Fruit fly (Drosophila melanogaster) whole organism, embryonic: ENCODE results near the gene CG4586.

Experiments
- Awh ChIP-seq: fragments of 200-800 bp; sonication (Bioruptor generic); IDR thresholded peaks from 2 replicates; pipeline ENCODE4, ENCODE4 v1.3.6; 2022; ENCODE audit warnings: missing biosample characterization, missing genetic modification characterization
- B-H1 ChIP-seq: fragments of 200-800 bp; sonication (Bioruptor generic); IDR thresholded peaks from 3 replicates; pipeline ENCODE4 v1.3.6; 2022; ENCODE audit warnings: missing biosample characterization, missing genetic modification characterization
- Bgb ChIP-seq: fragments of 200-800 bp; sonication (Bioruptor generic); IDR thresholded peaks from 2 replicates; pipeline ENCODE4 v1.3.6; 2022; ENCODE audit warnings: missing biosample characterization, missing genetic modification characterization; ENCODE audit not compliant: partially characterized antibody
- Blimp-1 ChIP-seq: fragments of 200-800 bp; sonication (Bioruptor generic); optimal IDR thresholded peaks from 3 replicates; lab custom pipeline; 2018; ENCODE audit warnings: missing biosample characterization, missing genetic modification characterization, mild to moderate bottlenecking, moderate library complexity, missing genetic modification reagents
- BtbVII ChIP-seq: fragments of 200-800 bp; sonication (Bioruptor generic); optimal IDR thresholded peaks from 3 replicates; lab custom pipeline; 2017; ENCODE audit warnings: missing biosample characterization, mild to moderate bottlenecking, missing genetic modification characterization
- CG1024 ChIP-seq: fragments of 200-800 bp; sonication (Bioruptor generic); IDR thresholded peaks from 2 replicates; pipeline ENCODE4 v1.3.6; 2022; ENCODE audit warnings: missing biosample characterization, missing genetic modification characterization
- CG10462 ChIP-seq: fragments of 200-800 bp; sonication (Bioruptor generic); optimal IDR thresholded peaks from 2 replicates; lab custom pipeline; 2016; ENCODE audit warnings: missing biosample characterization, missing genetic modification characterization
- CG10654 ChIP-seq: fragments of 200-800 bp; sonication (Bioruptor generic); optimal IDR thresholded peaks from 2 replicates; lab custom pipeline; 2016; ENCODE audit warnings: missing biosample characterization, missing genetic modification characterization
- CG10979 ChIP-seq: fragments of 200-800 bp; sonication (Bioruptor generic); optimal IDR thresholded peaks from 2 replicates; lab custom pipeline; 2018; ENCODE audit warnings: missing biosample characterization, mild to moderate bottlenecking, missing genetic modification characterization, moderate library complexity
- CG11093 ChIP-seq: fragments of 200-800 bp; sonication (Bioruptor generic); IDR thresholded peaks from 3 replicates; pipeline ENCODE4 v1.3.6; 2022; ENCODE audit warnings: missing biosample characterization, missing genetic modification characterization
- CG12104 ChIP-seq: fragments of 200-800 bp; sonication (Bioruptor generic); optimal IDR thresholded peaks from 3 replicates; lab custom pipeline; 2016; ENCODE audit warnings: missing biosample characterization, missing genetic modification characterization
- CG12219 ChIP-seq: fragments of 200-800 bp; sonication (Bioruptor generic); optimal IDR thresholded peaks from 3 replicates; lab custom pipeline; 2018; ENCODE audit warnings: missing biosample characterization, mild to moderate bottlenecking, missing genetic modification characterization
- CG15479 ChIP-seq: fragments of 200-800 bp; sonication (Bioruptor generic); optimal IDR thresholded peaks from 3 replicates; lab custom pipeline; 2019; ENCODE audit warnings: missing biosample characterization, mild to moderate bottlenecking, missing genetic modification characterization, moderate library complexity
- CG17361 ChIP-seq: fragments of 200-800 bp; sonication (Bioruptor generic); IDR thresholded peaks from 3 replicates; pipeline ENCODE4 v1.3.6; 2022; ENCODE audit warnings: missing biosample characterization, missing genetic modification characterization
- CG2116 ChIP-seq: fragments of 200-800 bp; sonication (Bioruptor generic); optimal IDR thresholded peaks from 3 replicates; lab custom pipeline; 2018; ENCODE audit warnings: missing biosample characterization, mild to moderate bottlenecking, missing genetic modification characterization
- CG2199 ChIP-seq: fragments of 200-800 bp; sonication (Bioruptor generic); IDR thresholded peaks from 3 replicates; pipeline ENCODE4 v1.3.6; 2022; ENCODE audit warnings: missing biosample characterization, missing genetic modification characterization
- CG2202 ChIP-seq: fragments of 200-800 bp; sonication (Bioruptor generic); optimal IDR thresholded peaks from 2 replicates; lab custom pipeline; 2018; ENCODE audit warnings: missing biosample characterization, mild to moderate bottlenecking, missing genetic modification characterization
- CG30403 ChIP-seq: fragments of 200-800 bp; sonication (Bioruptor generic); optimal IDR thresholded peaks from 3 replicates; lab custom pipeline; 2016; ENCODE audit warnings: missing biosample characterization, missing genetic modification characterization
- CG30431 ChIP-seq: fragments of 200-800 bp; sonication (Bioruptor generic); optimal IDR thresholded peaks from 2 replicates; lab custom pipeline; 2017; ENCODE audit warnings: missing biosample characterization, missing genetic modification characterization
- CG3995 ChIP-seq: fragments of 200-800 bp; sonication (Bioruptor generic); optimal IDR thresholded peaks from 3 replicates; lab custom pipeline; 2016; ENCODE audit warnings: missing biosample characterization, missing genetic modification characterization
- CG4617 ChIP-seq: fragments of 200-800 bp; sonication (Bioruptor generic); optimal IDR thresholded peaks from 3 replicates; lab custom pipeline; 2016; ENCODE audit warnings: missing biosample characterization, missing genetic modification characterization, borderline replicate concordance
- CG7372 ChIP-seq: fragments of 200-800 bp; sonication (Bioruptor generic); IDR thresholded peaks from 2 replicates; pipeline ENCODE4 v1.3.6; 2022; ENCODE audit warnings: missing biosample characterization, missing genetic modification characterization
- CG7556 ChIP-seq: fragments of 200-800 bp; sonication (Bioruptor generic); optimal IDR thresholded peaks from 2 replicates; lab custom pipeline; 2017; ENCODE audit warnings: missing biosample characterization, mild to moderate bottlenecking, missing genetic modification characterization
- CG8089 ChIP-seq: fragments of 200-800 bp; sonication (Bioruptor generic); optimal IDR thresholded peaks from 3 replicates; lab custom pipeline; 2016; ENCODE audit warnings: missing biosample characterization, missing genetic modification characterization
- CG8281 ChIP-seq: fragments of 200-800 bp; sonication (Bioruptor generic); optimal IDR thresholded peaks from 2 replicates; lab custom pipeline; 2018; ENCODE audit warnings: missing biosample characterization, mild to moderate bottlenecking, missing genetic modification characterization, moderate library complexity
- Camta ChIP-seq: fragments of 200-800 bp; sonication (Bioruptor generic); optimal IDR thresholded peaks from 2 replicates; lab custom pipeline; 2016; ENCODE audit warnings: missing biosample characterization, missing genetic modification characterization
- Doc3 ChIP-seq: fragments of 200-800 bp; sonication (Bioruptor generic); IDR thresholded peaks from 3 replicates; pipeline ENCODE4 v1.3.6; 2022; ENCODE audit warnings: missing biosample characterization, missing genetic modification characterization; ENCODE audit not compliant: partially characterized antibody
- ERR ChIP-seq: fragments of 200-800 bp; sonication (Bioruptor generic); optimal IDR thresholded peaks from 2 replicates; lab custom pipeline; 2016; ENCODE audit warnings: missing biosample characterization, missing genetic modification characterization
- Side ChIP-seq: fragments of 200-800 bp; sonication (Bioruptor generic); optimal IDR thresholded peaks from 2 replicates; lab custom pipeline; 2016; ENCODE audit warnings: missing biosample characterization, missing genetic modification characterization
- Sin3A ChIP-seq: fragments of >200 bp; optimal IDR thresholded peaks from 2 replicates; lab custom pipeline; 2018
- Xbp1 ChIP-seq: fragments of 200-800 bp; sonication (Bioruptor generic); optimal IDR thresholded peaks from 3 replicates; lab custom pipeline; 2016; ENCODE audit warnings: missing biosample characterization, mild to moderate bottlenecking, missing genetic modification characterization
- ash1 ChIP-seq: fragments of 200-800 bp; sonication (Bioruptor generic); optimal IDR thresholded peaks from 2 replicates; lab custom pipeline; 2018; ENCODE audit warnings: missing biosample characterization, mild to moderate bottlenecking, missing genetic modification characterization
- cwo ChIP-seq: fragments of 200-800 bp; sonication (Bioruptor generic); optimal IDR thresholded peaks from 3 replicates; lab custom pipeline; 2017; ENCODE audit warnings: missing biosample characterization, missing genetic modification characterization, mild to moderate bottlenecking, moderate library complexity, missing genetic modification reagents
- da ChIP-seq: fragments of 200-800 bp; sonication (Bioruptor generic); optimal IDR thresholded peaks from 2 replicates; lab custom pipeline; 2016; ENCODE audit warnings: missing biosample characterization, missing genetic modification characterization
- danr ChIP-seq: fragments of 200-800 bp; sonication (Bioruptor generic); IDR thresholded peaks from 2 replicates; pipeline ENCODE4 v1.3.6; 2022; ENCODE audit warnings: missing biosample characterization, missing genetic modification characterization
- en ChIP-seq: fragments of 200-800 bp; sonication (Bioruptor generic); optimal IDR thresholded peaks from 2 replicates; lab custom pipeline; 2016; ENCODE audit warnings: missing biosample characterization, missing genetic modification characterization
- jing ChIP-seq: fragments of 200-800 bp; sonication (Bioruptor generic); optimal IDR thresholded peaks from 2 replicates; lab custom pipeline; 2018; ENCODE audit warnings: missing biosample characterization, mild to moderate bottlenecking, missing genetic modification characterization
- jumu ChIP-seq: fragments of 200-800 bp; sonication (Bioruptor generic); optimal IDR thresholded peaks from 3 replicates; lab custom pipeline; 2016; ENCODE audit warnings: missing biosample characterization, missing genetic modification characterization
- lmd ChIP-seq: fragments of 200-800 bp; sonication (Bioruptor generic); IDR thresholded peaks from 2 replicates; pipeline ENCODE4 v1.3.6; 2022; ENCODE audit warnings: missing biosample characterization, missing genetic modification characterization
- p53 ChIP-seq: fragments of 200-800 bp; sonication (Bioruptor generic); optimal IDR thresholded peaks from 2 replicates; lab custom pipeline; 2016; ENCODE audit warnings: missing biosample characterization, missing genetic modification characterization
- pros ChIP-seq: fragments of 200-800 bp; sonication (Bioruptor generic); optimal IDR thresholded peaks from 3 replicates; lab custom pipeline; 2019; ENCODE audit warnings: missing biosample characterization, mild to moderate bottlenecking, missing genetic modification characterization, moderate library complexity
- run ChIP-seq: fragments of 200-800 bp; sonication (Bioruptor generic); optimal IDR thresholded peaks from 3 replicates; lab custom pipeline; 2018; ENCODE audit warnings: missing biosample characterization, mild to moderate bottlenecking, missing genetic modification characterization
- scrt ChIP-seq: fragments of 200-800 bp; sonication (Bioruptor generic); optimal IDR thresholded peaks from 2 replicates; lab custom pipeline; 2018; ENCODE audit warnings: missing biosample characterization, mild to moderate bottlenecking, missing genetic modification characterization, moderate library complexity
- sens ChIP-seq: fragments of 200-800 bp; sonication (Bioruptor generic); peaks from one replicate; lab custom pipeline; 2016; ENCODE audit warnings: missing biosample characterization, missing genetic modification characterization
- sens-2 ChIP-seq: fragments of 200-800 bp; sonication (Bioruptor generic); IDR thresholded peaks from 2 replicates; pipeline ENCODE4 v1.3.6; 2022; ENCODE audit warnings: missing biosample characterization, missing genetic modification characterization
- slbo ChIP-seq: fragments of 200-800 bp; sonication (Bioruptor generic); IDR thresholded peaks from 2 replicates; pipeline ENCODE4 v1.3.6; 2022; ENCODE audit warnings: missing biosample characterization, missing genetic modification characterization
- slp2 ChIP-seq: fragments of 200-800 bp; sonication (Bioruptor generic); optimal IDR thresholded peaks from 2 replicates; lab custom pipeline; 2016; ENCODE audit warnings: missing biosample characterization, missing genetic modification characterization
- sna ChIP-seq: fragments of 200-800 bp; sonication (Bioruptor generic); IDR thresholded peaks from 2 replicates; pipeline ENCODE4 v1.3.6; 2022; ENCODE audit warnings: missing biosample characterization, missing genetic modification characterization; ENCODE audit not compliant: partially characterized antibody
- ssp ChIP-seq: fragments of 200-800 bp; sonication (Bioruptor generic); IDR thresholded peaks from 2 replicates; pipeline ENCODE4 v1.3.6; 2022; ENCODE audit warnings: missing biosample characterization, missing genetic modification characterization
- tin ChIP-seq: fragments of 200-800 bp; sonication (Bioruptor generic); optimal IDR thresholded peaks from 3 replicates; lab custom pipeline; 2016; ENCODE audit warnings: missing biosample characterization, missing genetic modification characterization

CG4586 gene

DNA sequence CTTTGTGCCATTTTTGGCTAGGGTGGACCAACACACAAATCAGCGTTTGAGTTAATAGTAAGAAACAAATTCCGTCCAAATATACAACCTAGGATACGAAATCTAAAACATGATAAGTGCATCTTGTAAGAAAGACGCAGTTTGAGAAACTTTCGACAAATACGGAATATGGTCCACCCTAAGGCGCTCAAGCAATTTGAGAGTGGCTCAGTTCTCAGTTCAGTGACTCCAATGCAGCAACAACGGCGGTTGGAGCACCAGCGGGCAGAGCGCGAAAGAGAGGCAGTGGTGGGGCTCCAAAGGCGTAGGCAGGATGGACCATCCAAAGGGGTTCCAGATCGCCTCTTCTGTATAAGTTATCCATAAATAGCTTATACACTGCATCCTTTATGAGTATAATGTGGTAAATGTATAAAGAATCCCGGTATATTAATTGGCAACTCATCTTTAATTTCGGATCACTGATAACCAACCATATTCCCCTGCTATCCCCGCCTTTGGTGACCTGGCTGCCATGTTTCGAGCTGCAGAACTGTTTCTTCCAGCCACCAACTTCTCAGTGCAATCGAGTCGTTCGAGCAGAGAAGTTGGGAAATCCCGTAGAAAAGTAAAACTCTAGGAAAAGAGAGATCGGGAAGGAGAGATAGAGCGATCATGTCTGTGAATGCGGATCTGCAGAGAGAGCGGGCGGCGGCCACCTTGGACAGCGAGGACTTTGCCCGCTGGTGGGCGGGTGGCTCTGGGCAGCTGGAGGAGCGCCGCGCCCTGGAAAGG is at the start of gene CG4586:
TSS of gene CG4586 (plus strand) at position 555 of the 774 bp plus-strand sequence.
- no peak for TF ChIP-seq Sin3A (lab: Kevin White, UChicago)
- TF ChIP-seq Blimp-1, result peak; percentile 92
- no peak for TF ChIP-seq sna (GFP tag; lab: Robert Waterston, UW)
- peak; percentile 84 for TF ChIP-seq jumu (GFP tag; lab: Kevin White, UChicago)
- TF ChIP-seq cwo (GFP tag; lab: Kevin White, UChicago), result peak; percentile 95
- TF ChIP-seq CG10654, result peak; percentile 95
- peak; percentile 93 for TF ChIP-seq CG7556
- peak; percentile 86 for TF ChIP-seq CG17361 (GFP tag; lab: Robert Waterston, UW)
- peak; percentile 91 for TF ChIP-seq CG12104 (GFP tag; lab: Kevin White, UChicago)
- TF ChIP-seq CG8089 (GFP tag; lab: Kevin White, UChicago), result peak; percentile 91
- peak; percentile 99 for TF ChIP-seq sens (GFP tag; lab: Kevin White, UChicago)
- TF ChIP-seq Camta (GFP tag; lab: Kevin White, UChicago), result peak; percentile 91
- peak; percentile 81 for TF ChIP-seq da
- TF ChIP-seq CG1024 (GFP tag; lab: Robert Waterston, UW), result peak; percentile 86
- TF ChIP-seq CG8281, result peak; percentile 79
- TF ChIP-seq CG10979 (tag; lab: Kevin White, UChicago), result peak; percentile 89
- peak; percentile 88 for TF ChIP-seq sens-2 (GFP tag; lab: Robert Waterston, UW)
- TF ChIP-seq B-H1 (GFP tag; lab: Robert Waterston, UW), result peak; percentile 93
- TF ChIP-seq CG30403, result peak; percentile 93
- peak; percentile 89 for TF ChIP-seq CG7372 (GFP tag; lab: Robert Waterston, UW)
- peak; percentile 93 for TF ChIP-seq Xbp1 (GFP tag; lab: Kevin White, UChicago)
- TF ChIP-seq CG2202 (tag; lab: Kevin White, UChicago), result peak; percentile 83
- TF ChIP-seq CG10462 (GFP tag; lab: Kevin White, UChicago), result peak; percentile 90
- peak; percentile 97 for TF ChIP-seq Side
- peak; percentile 82 for TF ChIP-seq jing (GFP tag; lab: Kevin White, UChicago)
- peak; percentile 98 for TF ChIP-seq CG12219
- TF ChIP-seq CG3995, result peak; percentile 80
- TF ChIP-seq slbo (GFP tag; lab: Robert Waterston, UW), result peak; percentile 94
- TF ChIP-seq p53 (GFP tag; lab: Kevin White, UChicago), result peak; percentile 82
- TF ChIP-seq Awh (GFP tag; lab: Robert Waterston, UW), result peak; percentile 96
- peak; percentile 77 for TF ChIP-seq CG11093 (GFP tag; lab: Robert Waterston, UW)
- TF ChIP-seq CG2116 (GFP tag; lab: Kevin White, UChicago), result peak; percentile 79
- no peak for TF ChIP-seq Doc3 (GFP tag; lab: Robert Waterston, UW)
- TF ChIP-seq scrt, result peak; percentile 93
- peak; percentile 67 for TF ChIP-seq ssp (GFP tag; lab: Robert Waterston, UW)
- peak; percentile 95 for TF ChIP-seq ERR (GFP tag; lab: Kevin White, UChicago)
- peak; percentile 7 for TF ChIP-seq CG15479 (GFP tag; lab: Kevin White, UChicago)
- TF ChIP-seq tin (GFP tag; lab: Kevin White, UChicago), result peak; percentile 91
- peak; percentile 91 for TF ChIP-seq ash1
- peak; percentile 88 for TF ChIP-seq lmd (GFP tag; lab: Robert Waterston, UW)
- peak; percentile 95 for TF ChIP-seq run (tag; lab: Kevin White, UChicago)
- TF ChIP-seq Bgb (GFP tag; lab: Robert Waterston, UW), result no peak
- TF ChIP-seq CG30431 (GFP tag; lab: Kevin White, UChicago), result peak; percentile 86
- TF ChIP-seq slp2 (GFP tag; lab: Kevin White, UChicago), result peak; percentile 92
- TF ChIP-seq pros (GFP tag; lab: Kevin White, UChicago), result peak; percentile 3
- peak; percentile 98 for TF ChIP-seq BtbVII (GFP tag; lab: Kevin White, UChicago)
- TF ChIP-seq CG2199, result peak; percentile 84; the same call in 2 of the 3 replicates
- peak; percentile 81 for TF ChIP-seq CG4617
- peak; percentile 93 for TF ChIP-seq en
- TF ChIP-seq danr (GFP tag; lab: Robert Waterston, UW), result peak; percentile 79
